Fruit fly (Drosophila melanogaster) whole organism, embryonic: ENCODE results near the gene CG11458.

Source experiments
- Adf1 ChIP-seq: fragments of 200-800 bp; sonication (Bioruptor generic); IDR thresholded peaks from 2 replicates; pipeline ENCODE4 v1.3.6; 2022; ENCODE audit warnings: missing biosample characterization, missing genetic modification characterization
- Antp ChIP-seq: fragments of 200-800 bp; sonication (Bioruptor generic); optimal IDR thresholded peaks from 3 replicates; lab custom pipeline; 2016; ENCODE audit warnings: missing biosample characterization, missing genetic modification characterization
- CG10565 ChIP-seq: fragments of 200-800 bp; sonication (Bioruptor generic); optimal IDR thresholded peaks from 3 replicates; lab custom pipeline; 2016; ENCODE audit warnings: missing biosample characterization, mild to moderate bottlenecking, missing genetic modification characterization
- CG11093 ChIP-seq: fragments of 200-800 bp; sonication (Bioruptor generic); IDR thresholded peaks from 3 replicates; pipeline ENCODE4 v1.3.6; 2022; ENCODE audit warnings: missing biosample characterization, missing genetic modification characterization
- CG12744 ChIP-seq: fragments of 200-800 bp; sonication (Bioruptor generic); optimal IDR thresholded peaks from 2 replicates; lab custom pipeline; 2016; ENCODE audit warnings: missing biosample characterization, missing genetic modification characterization
- CG14710 ChIP-seq: fragments of 200-800 bp; sonication (Bioruptor generic); optimal IDR thresholded peaks from 3 replicates; lab custom pipeline; 2019; ENCODE audit warnings: missing biosample characterization, mild to moderate bottlenecking, missing genetic modification characterization, moderate library complexity
- CG1603 ChIP-seq: fragments of 200-800 bp; sonication (Bioruptor generic); optimal IDR thresholded peaks from 2 replicates; lab custom pipeline; 2019; ENCODE audit warnings: missing biosample characterization, mild to moderate bottlenecking, missing genetic modification characterization, moderate library complexity
- CG17612 ChIP-seq: fragments of 200-800 bp; sonication (Bioruptor generic); IDR thresholded peaks from 2 replicates; pipeline ENCODE4 v1.3.6; 2022; ENCODE audit warnings: missing biosample characterization, missing genetic modification characterization
- CG18011 ChIP-seq: fragments of 200-800 bp; sonication (Bioruptor generic); optimal IDR thresholded peaks from 2 replicates; lab custom pipeline; 2017; ENCODE audit warnings: missing biosample characterization, missing genetic modification characterization, mild to moderate bottlenecking, moderate library complexity, missing genotype
- CG5180 ChIP-seq: fragments of 200-800 bp; sonication (Bioruptor generic); optimal IDR thresholded peaks from 3 replicates; lab custom pipeline; 2017; ENCODE audit warnings: missing biosample characterization, missing genetic modification characterization, mild to moderate bottlenecking, moderate library complexity, missing genetic modification reagents
- CG5953 ChIP-seq: fragments of 200-800 bp; sonication (Bioruptor generic); IDR thresholded peaks from 2 replicates; pipeline ENCODE4 v1.3.6; 2022; ENCODE audit warnings: missing biosample characterization, missing genetic modification characterization
- CG7928 ChIP-seq: fragments of 200-800 bp; sonication (Bioruptor generic); optimal IDR thresholded peaks from 2 replicates; lab custom pipeline; 2017; ENCODE audit warnings: missing biosample characterization, mild to moderate bottlenecking, missing genetic modification characterization
- CG8290 ChIP-seq, 3 experiments: fragments of 200-800 bp; sonication (Bioruptor generic); optimal IDR thresholded peaks; 2 replicates each; lab custom pipeline; 2016 to 2019; ENCODE audit warnings: missing biosample characterization in 3 of 3, missing genetic modification characterization in 3 of 3, mild to moderate bottlenecking in 2 of 3, moderate library complexity in 1 of 3
- CG8388 ChIP-seq: fragments of 200-800 bp; sonication (Bioruptor generic); optimal IDR thresholded peaks from 2 replicates; lab custom pipeline; 2019; ENCODE audit warnings: missing biosample characterization, mild to moderate bottlenecking, missing genetic modification characterization, moderate library complexity
- CG8478 ChIP-seq: fragments of >200 bp; optimal IDR thresholded peaks from 2 replicates; lab custom pipeline; 2018
- CoRest ChIP-seq: fragments of 200-800 bp; sonication (Bioruptor generic); optimal IDR thresholded peaks from 3 replicates; lab custom pipeline; 2018; ENCODE audit warnings: missing biosample characterization, mild to moderate bottlenecking, missing genetic modification characterization, moderate library complexity
- D ChIP-seq, 2 experiments: fragments of 200-800 bp in 1 of 2; fragments of >200 bp in 1 of 2; sonication (Bioruptor generic) in 1 of 2; optimal IDR thresholded peaks; 2 replicates in 1 of 2; 3 replicates in 1 of 2; lab custom pipeline; 2017; ENCODE audit warnings: mild to moderate bottlenecking in 1 of 2, missing biosample characterization in 1 of 2, missing genetic modification characterization in 1 of 2, missing genetic modification reagents in 1 of 2
- Dek ChIP-seq: fragments of 200-800 bp; sonication (Bioruptor generic); optimal IDR thresholded peaks from 3 replicates; lab custom pipeline; 2019; ENCODE audit warnings: missing biosample characterization, mild to moderate bottlenecking, missing genetic modification characterization, moderate library complexity
- E2f1 ChIP-seq: fragments of 200-800 bp; sonication (Bioruptor generic); IDR thresholded peaks from 2 replicates; pipeline ENCODE4 v1.3.6; 2022; ENCODE audit warnings: missing biosample characterization, missing genetic modification characterization
- Eip74EF ChIP-seq, 2 experiments: fragments of 200-800 bp in 1 of 2; fragments of >200 bp in 1 of 2; sonication (Bioruptor generic) in 1 of 2; optimal IDR thresholded peaks; 2 replicates each; lab custom pipeline; 2017 to 2019; ENCODE audit warnings: missing biosample characterization in 2 of 2, missing genetic modification characterization in 2 of 2, mild to moderate bottlenecking in 1 of 2, moderate library complexity in 1 of 2
- Ets97D ChIP-seq: fragments of 200-800 bp; sonication (Bioruptor generic); optimal IDR thresholded peaks from 3 replicates; lab custom pipeline; 2016; ENCODE audit warnings: missing biosample characterization, missing genetic modification characterization
- Hr3 ChIP-seq: fragments of 200-800 bp; sonication (Bioruptor generic); optimal IDR thresholded peaks from 3 replicates; lab custom pipeline; 2016; ENCODE audit warnings: missing biosample characterization, missing genetic modification characterization
- MTF-1 ChIP-seq: fragments of 200-800 bp; sonication (Bioruptor generic); optimal IDR thresholded peaks from 2 replicates; lab custom pipeline; 2018; ENCODE audit warnings: missing biosample characterization, mild to moderate bottlenecking, missing genetic modification characterization, borderline replicate concordance
- Oli ChIP-seq: fragments of 200-800 bp; sonication (Bioruptor generic); optimal IDR thresholded peaks from 2 replicates; lab custom pipeline; 2018; ENCODE audit warnings: missing biosample characterization, mild to moderate bottlenecking, missing genetic modification characterization, moderate library complexity
- Poxn ChIP-seq: fragments of 200-800 bp; sonication (Bioruptor generic); IDR thresholded peaks from 2 replicates; pipeline ENCODE4 v1.3.6; 2022; ENCODE audit warnings: missing biosample characterization, missing genetic modification characterization
- Sry-δ ChIP-seq: fragments of 200-800 bp; sonication (Bioruptor generic); optimal IDR thresholded peaks from 2 replicates; lab custom pipeline; 2016; ENCODE audit warnings: missing biosample characterization, missing genetic modification characterization
- TFAM ChIP-seq: fragments of 200-800 bp; sonication (Bioruptor generic); optimal IDR thresholded peaks from 2 replicates; lab custom pipeline; 2017; ENCODE audit warnings: missing biosample characterization, missing genetic modification characterization, inconsistent platforms
- Trl ChIP-seq, 3 experiments: fragments of >200 bp in 2 of 3; fragments of 200-800 bp in 1 of 3; sonication (Bioruptor generic) in 1 of 3; optimal IDR thresholded peaks; 2 replicates in 1 of 3; 3 replicates in 2 of 3; lab custom pipeline; 2016 to 2017; ENCODE audit warnings: missing biosample characterization in 1 of 3, missing genetic modification characterization in 1 of 3
- ac ChIP-seq: fragments of 200-800 bp; sonication (Bioruptor generic); optimal IDR thresholded peaks from 3 replicates; lab custom pipeline; 2017; ENCODE audit warnings: missing biosample characterization, mild to moderate bottlenecking, missing genetic modification characterization
- chif ChIP-seq, 2 experiments: fragments of 200-800 bp; sonication (Bioruptor generic); optimal IDR thresholded peaks; 3 replicates each; lab custom pipeline; 2016; ENCODE audit warnings: missing biosample characterization in 2 of 2, missing genetic modification characterization in 2 of 2
- crol ChIP-seq: fragments of 200-800 bp; sonication (Bioruptor generic); IDR thresholded peaks from 2 replicates; pipeline ENCODE4 v1.3.6; 2022; ENCODE audit warnings: missing biosample characterization, missing genetic modification characterization
- crp ChIP-seq, 2 experiments: fragments of 200-800 bp; sonication (Bioruptor generic); optimal IDR thresholded peaks; 2 replicates in 1 of 2; 3 replicates in 1 of 2; lab custom pipeline; 2017; ENCODE audit warnings: missing biosample characterization in 2 of 2, missing genetic modification characterization in 2 of 2, mild to moderate bottlenecking in 1 of 2, moderate library complexity in 1 of 2
- dati ChIP-seq: fragments of 200-800 bp; sonication (Bioruptor generic); IDR thresholded peaks from 2 replicates; pipeline ENCODE4 v1.3.6; 2022; ENCODE audit warnings: missing biosample characterization, missing genetic modification characterization
- ems ChIP-seq: fragments of 200-800 bp; sonication (Bioruptor generic); optimal IDR thresholded peaks from 3 replicates; lab custom pipeline; 2016; ENCODE audit warnings: missing biosample characterization, missing genetic modification characterization
- eyg ChIP-seq: fragments of 200-800 bp; sonication (Bioruptor generic); optimal IDR thresholded peaks from 3 replicates; lab custom pipeline; 2016; ENCODE audit warnings: missing biosample characterization, missing genetic modification characterization
- fd64A ChIP-seq: fragments of 200-800 bp; sonication (Bioruptor generic); optimal IDR thresholded peaks from 3 replicates; lab custom pipeline; 2018; ENCODE audit warnings: missing biosample characterization, mild to moderate bottlenecking, missing genetic modification characterization
- ham ChIP-seq: fragments of 200-800 bp; sonication (Bioruptor generic); IDR thresholded peaks from 2 replicates; pipeline ENCODE4 v1.3.6; 2022; ENCODE audit warnings: missing biosample characterization, missing genetic modification characterization
- hbn ChIP-seq: fragments of 200-800 bp; sonication (Bioruptor generic); IDR thresholded peaks from 2 replicates; pipeline ENCODE4 v1.3.6; 2022; ENCODE audit warnings: missing biosample characterization, missing genetic modification characterization; ENCODE audit not compliant: partially characterized antibody
- kah ChIP-seq: fragments of 200-800 bp; sonication (Bioruptor generic); optimal IDR thresholded peaks from 2 replicates; lab custom pipeline; 2018; ENCODE audit warnings: missing biosample characterization, mild to moderate bottlenecking, missing genetic modification characterization
- lab ChIP-seq: fragments of 200-800 bp; sonication (Bioruptor generic); optimal IDR thresholded peaks from 3 replicates; lab custom pipeline; 2017; ENCODE audit warnings: missing biosample characterization, missing genetic modification characterization, mild to moderate bottlenecking, moderate library complexity, missing genetic modification reagents
- nmo ChIP-seq: fragments of 200-800 bp; sonication (Bioruptor generic); optimal IDR thresholded peaks from 2 replicates; lab custom pipeline; 2018; ENCODE audit warnings: missing biosample characterization, mild to moderate bottlenecking, missing genetic modification characterization, moderate library complexity
- pan ChIP-seq, 4 experiments: fragments of >200 bp in 3 of 4; fragments of 200-800 bp in 1 of 4; sonication (Bioruptor generic) in 1 of 4; optimal IDR thresholded peaks in 3 of 4; IDR thresholded peaks in 1 of 4; 2 replicates each; pipeline versions ENCODE4 v1.3.6 to Lab custom; 2017 to 2022; ENCODE audit warnings: missing biosample characterization in 2 of 4, missing genetic modification characterization in 2 of 4, mixed read lengths in 1 of 4
- pho ChIP-seq: fragments of 200-800 bp; sonication (Bioruptor generic); optimal IDR thresholded peaks from 2 replicates; lab custom pipeline; 2016; ENCODE audit warnings: missing biosample characterization, missing genetic modification characterization
- phol ChIP-seq: fragments of 200-800 bp; sonication (Bioruptor generic); optimal IDR thresholded peaks from 3 replicates; lab custom pipeline; 2018; ENCODE audit warnings: missing biosample characterization, mild to moderate bottlenecking, missing genetic modification characterization, moderate library complexity
- pzg ChIP-seq: fragments of 200-800 bp; sonication (Bioruptor generic); optimal IDR thresholded peaks from 3 replicates; lab custom pipeline; 2018; ENCODE audit warnings: missing biosample characterization, mild to moderate bottlenecking, missing genetic modification characterization, moderate library complexity
- sd ChIP-seq: fragments of 200-800 bp; sonication (Bioruptor generic); optimal IDR thresholded peaks from 3 replicates; lab custom pipeline; 2018; ENCODE audit warnings: missing biosample characterization, mild to moderate bottlenecking, missing genetic modification characterization, moderate library complexity
- ssp ChIP-seq: fragments of 200-800 bp; sonication (Bioruptor generic); IDR thresholded peaks from 2 replicates; pipeline ENCODE4 v1.3.6; 2022; ENCODE audit warnings: missing biosample characterization, missing genetic modification characterization
- tup ChIP-seq: fragments of 200-800 bp; sonication (Bioruptor generic); optimal IDR thresholded peaks from 2 replicates; lab custom pipeline; 2016; ENCODE audit warnings: missing biosample characterization, mild to moderate bottlenecking, missing genetic modification characterization, moderate library complexity

CG11458 gene

dm6 chr3L:20950520-20951135 is 45.0 kb downstream of the CG11458 start (continued):
- no peak for TF ChIP-seq D (optimal IDR thresholded peaks at IDR 0.05; lab: Kevin White, UChicago)
- TF ChIP-seq D (GFP tag; optimal IDR thresholded peaks at IDR 0.05; lab: Kevin White, UChicago): peak; percentile 51
- TF ChIP-seq sd: no peak
- no peak for TF ChIP-seq ham
- TF ChIP-seq CG5953: no peak
- no peak for TF ChIP-seq kah
- no peak for TF ChIP-seq CG5180 (GFP tag; lab: Kevin White, UChicago)
- TF ChIP-seq CG8478: no peak
- no peak for TF ChIP-seq CG17612 (GFP tag; lab: Robert Waterston, UW)
- peak; percentile 28 for TF ChIP-seq Oli (tag; lab: Kevin White, UChicago)
- TF ChIP-seq crol (GFP tag; lab: Robert Waterston, UW): no peak
- no peak for TF ChIP-seq MTF-1 (GFP tag; lab: Kevin White, UChicago)
- peak; percentile 26 for TF ChIP-seq CG14710 (tag; lab: Kevin White, UChicago)
- TF ChIP-seq Eip74EF (GFP tag; optimal IDR thresholded peaks at IDR 0.05; lab: Kevin White, UChicago): no peak
- TF ChIP-seq crp (GFP tag; optimal IDR thresholded peaks at IDR 0.05; lab: Kevin White, UChicago): no peak
- no peak for TF ChIP-seq CoRest (tag; lab: Kevin White, UChicago)
- TF ChIP-seq pan (optimal IDR thresholded peaks at IDR 0.05; lab: Kevin White, UChicago): no peak
- TF ChIP-seq pan (GFP tag; optimal IDR thresholded peaks at IDR 0.05 in 1 of 2, IDR thresholded peaks at IDR 0.05 in 1 of 2): no peak
- no peak for TF ChIP-seq eyg (GFP tag; lab: Kevin White, UChicago)
- no peak for TF ChIP-seq chif (GFP tag; optimal IDR thresholded peaks at IDR 0.05; lab: Kevin White, UChicago)
- no peak for TF ChIP-seq CG18011
- no peak for TF ChIP-seq ac
- TF ChIP-seq lab: no peak
- no peak for TF ChIP-seq CG1603 (tag; lab: Kevin White, UChicago)
- no peak for TF ChIP-seq TFAM (GFP tag; lab: Kevin White, UChicago)
- peak; percentile 54 for TF ChIP-seq phol (tag; lab: Kevin White, UChicago)
- TF ChIP-seq hbn (GFP tag; lab: Robert Waterston, UW): no peak
- TF ChIP-seq CG12744 (GFP tag; lab: Kevin White, UChicago): no peak
- TF ChIP-seq Dek (tag; lab: Kevin White, UChicago): no peak
- no peak for TF ChIP-seq CG8290 (GFP tag; optimal IDR thresholded peaks at IDR 0.05; lab: Kevin White, UChicago)
- no peak for TF ChIP-seq CG8290 (tag; optimal IDR thresholded peaks at IDR 0.05; lab: Kevin White, UChicago)
- TF ChIP-seq CG8388 (GFP tag; lab: Kevin White, UChicago): peak; percentile 13
- no peak for TF ChIP-seq Trl (optimal IDR thresholded peaks at IDR 0.05; lab: Kevin White, UChicago)
- TF ChIP-seq Trl (GFP tag; optimal IDR thresholded peaks at IDR 0.05; lab: Kevin White, UChicago): no peak
- TF ChIP-seq Sry-δ (GFP tag; lab: Kevin White, UChicago): no peak
- TF ChIP-seq dati: no peak
- TF ChIP-seq Ets97D (GFP tag; lab: Kevin White, UChicago): no peak
- no peak for TF ChIP-seq CG10565 (GFP tag; lab: Kevin White, UChicago)
- no peak for TF ChIP-seq CG7928
- TF ChIP-seq E2f1 (GFP tag; lab: Robert Waterston, UW): no peak
- TF ChIP-seq ems (GFP tag; lab: Kevin White, UChicago): no peak
- no peak for TF ChIP-seq pzg (GFP tag; lab: Kevin White, UChicago)
- no peak for TF ChIP-seq ssp (GFP tag; lab: Robert Waterston, UW)
- TF ChIP-seq Hr3 (GFP tag; lab: Kevin White, UChicago): no peak
- peak; percentile 53 for TF ChIP-seq Adf1
- TF ChIP-seq pho (GFP tag; lab: Kevin White, UChicago): no peak
- no peak for TF ChIP-seq Antp (GFP tag; lab: Kevin White, UChicago)
- TF ChIP-seq Poxn (GFP tag; lab: Robert Waterston, UW): no peak
- TF ChIP-seq tup (GFP tag; lab: Kevin White, UChicago): no peak
- TF ChIP-seq nmo (GFP tag; lab: Kevin White, UChicago): peak; percentile 51
- no peak for TF ChIP-seq fd64A (GFP tag; lab: Kevin White, UChicago)
- TF ChIP-seq CG11093: no peak
